Fruit fly (Drosophila melanogaster) whole organism, embryonic: ENCODE measurements around the gene CG14153.

Experiments used
- ATbp ChIP-seq: fragments of 200-800 bp; sonication (Bioruptor generic); optimal IDR thresholded peaks from 2 replicates; lab custom pipeline; 2017; ENCODE audit warnings: missing biosample characterization, mild to moderate bottlenecking, missing genetic modification characterization, missing genetic modification reagents
- Asciz ChIP-seq: fragments of 200-800 bp; sonication (Bioruptor generic); optimal IDR thresholded peaks from 2 replicates; lab custom pipeline; 2017; ENCODE audit warnings: missing biosample characterization, mild to moderate bottlenecking, missing genetic modification characterization, missing genetic modification reagents
- Atf3 ChIP-seq: fragments of 200-800 bp; sonication (Bioruptor generic); optimal IDR thresholded peaks from 3 replicates; lab custom pipeline; 2016; ENCODE audit warnings: missing biosample characterization, missing genetic modification characterization
- CG10462 ChIP-seq: fragments of 200-800 bp; sonication (Bioruptor generic); optimal IDR thresholded peaks from 2 replicates; lab custom pipeline; 2016; ENCODE audit warnings: missing biosample characterization, missing genetic modification characterization
- CG11398 ChIP-seq: fragments of 200-800 bp; sonication (Bioruptor generic); optimal IDR thresholded peaks from 2 replicates; lab custom pipeline; 2016; ENCODE audit warnings: missing biosample characterization, missing genetic modification characterization
- CG11723 ChIP-seq: fragments of 200-800 bp; sonication (Bioruptor generic); optimal IDR thresholded peaks from 2 replicates; lab custom pipeline; 2017; ENCODE audit warnings: missing biosample characterization, mild to moderate bottlenecking, missing genetic modification characterization
- CG12071 ChIP-seq: fragments of 200-800 bp; sonication (Bioruptor generic); optimal IDR thresholded peaks from 3 replicates; lab custom pipeline; 2018; ENCODE audit warnings: missing biosample characterization, mild to moderate bottlenecking, missing genetic modification characterization
- CG13287 ChIP-seq: fragments of 200-800 bp; sonication (Bioruptor generic); IDR thresholded peaks from 2 replicates; pipeline ENCODE4 v1.3.6; 2022; ENCODE audit warnings: missing biosample characterization, missing genetic modification characterization; ENCODE audit not compliant: partially characterized antibody
- CG14441 ChIP-seq: fragments of 200-800 bp; sonication (Bioruptor generic); IDR thresholded peaks from 2 replicates; pipeline ENCODE4 v1.3.6; 2022; ENCODE audit warnings: missing biosample characterization, missing genetic modification characterization
- CG1529 ChIP-seq: fragments of 200-800 bp; sonication (Bioruptor generic); optimal IDR thresholded peaks from 3 replicates; lab custom pipeline; 2018; ENCODE audit warnings: missing biosample characterization, missing genetic modification characterization
- CG16779 ChIP-seq: fragments of 200-800 bp; sonication (Bioruptor generic); IDR thresholded peaks from 2 replicates; pipeline ENCODE4 v1.3.6; 2022; ENCODE audit warnings: missing biosample characterization, missing genetic modification characterization
- CG16863 ChIP-seq: fragments of 200-800 bp; sonication (Bioruptor generic); optimal IDR thresholded peaks from 3 replicates; lab custom pipeline; 2016; ENCODE audit warnings: missing biosample characterization, missing genetic modification characterization
- CG2202 ChIP-seq: fragments of 200-800 bp; sonication (Bioruptor generic); optimal IDR thresholded peaks from 2 replicates; lab custom pipeline; 2018; ENCODE audit warnings: missing biosample characterization, mild to moderate bottlenecking, missing genetic modification characterization
- CG4282 ChIP-seq: fragments of 200-800 bp; sonication (Bioruptor generic); optimal IDR thresholded peaks from 2 replicates; lab custom pipeline; 2016; ENCODE audit warnings: missing biosample characterization, missing genetic modification characterization
- CG4328 ChIP-seq: fragments of 200-800 bp; sonication (Bioruptor generic); optimal IDR thresholded peaks from 3 replicates; lab custom pipeline; 2017; ENCODE audit warnings: missing biosample characterization, missing genetic modification reagents, missing genetic modification characterization
- CG4730 ChIP-seq: fragments of 200-800 bp; sonication (Bioruptor generic); IDR thresholded peaks from 2 replicates; pipeline ENCODE4 v1.3.6; 2022; ENCODE audit warnings: missing biosample characterization, missing genetic modification characterization
- CG7372 ChIP-seq: fragments of 200-800 bp; sonication (Bioruptor generic); IDR thresholded peaks from 2 replicates; pipeline ENCODE4 v1.3.6; 2022; ENCODE audit warnings: missing biosample characterization, missing genetic modification characterization
- Dbx ChIP-seq: fragments of 200-800 bp; sonication (Bioruptor generic); IDR thresholded peaks from 3 replicates; pipeline ENCODE4 v1.3.6; 2022; ENCODE audit warnings: missing biosample characterization, missing genetic modification characterization
- Dip2 ChIP-seq: fragments of 200-800 bp; sonication (Bioruptor generic); IDR thresholded peaks from 2 replicates; pipeline ENCODE4 v1.3.6; 2022; ENCODE audit warnings: missing biosample characterization, missing genetic modification characterization
- Dip3 ChIP-seq: fragments of 200-800 bp; sonication (Bioruptor generic); optimal IDR thresholded peaks from 3 replicates; lab custom pipeline; 2016; ENCODE audit warnings: missing biosample characterization, missing genetic modification characterization
- E2f2 ChIP-seq: fragments of 200-800 bp; sonication (Bioruptor generic); IDR thresholded peaks from 2 replicates; pipeline ENCODE4 v1.3.6; 2022; ENCODE audit warnings: missing biosample characterization, missing genetic modification characterization
- Gsc ChIP-seq: fragments of 200-800 bp; sonication (Bioruptor generic); IDR thresholded peaks from 2 replicates; pipeline ENCODE4 v1.3.6; 2022; ENCODE audit warnings: missing biosample characterization, missing genetic modification characterization
- HmgZ ChIP-seq: fragments of 200-800 bp; sonication (Bioruptor generic); optimal IDR thresholded peaks from 2 replicates; lab custom pipeline; 2018; ENCODE audit warnings: missing biosample characterization, mild to moderate bottlenecking, missing genetic modification characterization
- MBD-R2 ChIP-seq: fragments of 200-800 bp; sonication (Bioruptor generic); IDR thresholded peaks from 2 replicates; pipeline ENCODE4 v1.3.6; 2022; ENCODE audit warnings: missing biosample characterization, missing genetic modification characterization
- Mad ChIP-seq: fragments of 200-800 bp; sonication (Bioruptor generic); optimal IDR thresholded peaks from 2 replicates; lab custom pipeline; 2016; ENCODE audit warnings: missing biosample characterization, missing genetic modification characterization
- Mes4 ChIP-seq: fragments of 200-800 bp; sonication (Bioruptor generic); optimal IDR thresholded peaks from 2 replicates; lab custom pipeline; 2016; ENCODE audit warnings: missing biosample characterization, missing genetic modification characterization
- Neu2 ChIP-seq: fragments of 200-800 bp; sonication (Bioruptor generic); optimal IDR thresholded peaks from 3 replicates; lab custom pipeline; 2016; ENCODE audit warnings: missing biosample characterization, missing genetic modification characterization, borderline replicate concordance
- Nf-YC ChIP-seq: fragments of 200-800 bp; optimal IDR thresholded peaks from 3 replicates; lab custom pipeline; 2019; ENCODE audit warnings: missing biosample characterization, mild to moderate bottlenecking, missing genetic modification characterization, moderate library complexity
- Side ChIP-seq: fragments of 200-800 bp; sonication (Bioruptor generic); optimal IDR thresholded peaks from 2 replicates; lab custom pipeline; 2016; ENCODE audit warnings: missing biosample characterization, missing genetic modification characterization
- Sox100B ChIP-seq: fragments of 200-800 bp; sonication (Bioruptor generic); optimal IDR thresholded peaks from 3 replicates; lab custom pipeline; 2018; ENCODE audit warnings: missing biosample characterization, mild to moderate bottlenecking, missing genetic modification characterization
- Usf ChIP-seq: fragments of 200-800 bp; sonication (Bioruptor generic); optimal IDR thresholded peaks from 2 replicates; lab custom pipeline; 2017; ENCODE audit warnings: missing genotype, missing biosample characterization, missing genetic modification characterization
- YL-1 ChIP-seq: fragments of 200-800 bp; sonication (Bioruptor generic); optimal IDR thresholded peaks from 3 replicates; lab custom pipeline; 2017; ENCODE audit warnings: missing biosample characterization, mild to moderate bottlenecking, missing genetic modification characterization
- ac ChIP-seq: fragments of 200-800 bp; sonication (Bioruptor generic); optimal IDR thresholded peaks from 3 replicates; lab custom pipeline; 2017; ENCODE audit warnings: missing biosample characterization, mild to moderate bottlenecking, missing genetic modification characterization
- ara ChIP-seq: fragments of 200-800 bp; sonication (Bioruptor generic); IDR thresholded peaks from 2 replicates; pipeline ENCODE4 v1.3.6; 2022; ENCODE audit warnings: missing biosample characterization, missing genetic modification characterization
- crol ChIP-seq: fragments of 200-800 bp; sonication (Bioruptor generic); IDR thresholded peaks from 2 replicates; pipeline ENCODE4 v1.3.6; 2022; ENCODE audit warnings: missing biosample characterization, missing genetic modification characterization
- dan ChIP-seq: fragments of 200-800 bp; sonication (Bioruptor generic); IDR thresholded peaks from 2 replicates; pipeline ENCODE4 v1.3.6; 2022; ENCODE audit warnings: missing biosample characterization, missing genetic modification characterization
- dimm ChIP-seq: fragments of 200-800 bp; sonication (Bioruptor generic); IDR thresholded peaks from 2 replicates; pipeline ENCODE4 v1.3.6; 2022; ENCODE audit warnings: missing biosample characterization, missing genetic modification characterization
- disco-r ChIP-seq: fragments of 200-800 bp; sonication (Bioruptor generic); optimal IDR thresholded peaks from 2 replicates; lab custom pipeline; 2016; ENCODE audit warnings: missing biosample characterization, missing genetic modification characterization
- ewg ChIP-seq: fragments of 200-800 bp; sonication (Bioruptor generic); optimal IDR thresholded peaks from 3 replicates; lab custom pipeline; 2017; ENCODE audit warnings: mild to moderate bottlenecking, missing biosample characterization, missing genetic modification reagents, missing genetic modification characterization
- fd102C ChIP-seq: fragments of 200-800 bp; sonication (Bioruptor generic); optimal IDR thresholded peaks from 2 replicates; lab custom pipeline; 2018; ENCODE audit warnings: missing biosample characterization, mild to moderate bottlenecking, missing genetic modification characterization, moderate library complexity
- gcm2 ChIP-seq: fragments of 200-800 bp; sonication (Bioruptor generic); optimal IDR thresholded peaks from 2 replicates; lab custom pipeline; 2016; ENCODE audit warnings: missing biosample characterization, missing genetic modification characterization
- gro ChIP-seq: fragments of 200-800 bp; sonication (Bioruptor generic); optimal IDR thresholded peaks from 2 replicates; lab custom pipeline; 2016; ENCODE audit warnings: missing biosample characterization, missing genetic modification characterization
- hbn ChIP-seq: fragments of 200-800 bp; sonication (Bioruptor generic); IDR thresholded peaks from 2 replicates; pipeline ENCODE4 v1.3.6; 2022; ENCODE audit warnings: missing biosample characterization, missing genetic modification characterization; ENCODE audit not compliant: partially characterized antibody
- hkb ChIP-seq, 2 experiments: fragments of 200-800 bp in 1 of 2; fragments of >200 bp in 1 of 2; sonication (Bioruptor generic) in 1 of 2; IDR thresholded peaks in 1 of 2; optimal IDR thresholded peaks in 1 of 2; 2 replicates each; pipeline versions ENCODE4 v1.3.6 to Lab custom; 2017 to 2022; ENCODE audit warnings: missing biosample characterization in 1 of 2, missing genetic modification characterization in 1 of 2
- klu ChIP-seq: fragments of 200-800 bp; sonication (Bioruptor generic); IDR thresholded peaks from 2 replicates; pipeline ENCODE4 v1.3.6; 2022; ENCODE audit warnings: missing biosample characterization, missing genetic modification characterization
- mam ChIP-seq: fragments of 200-800 bp; sonication (Bioruptor generic); optimal IDR thresholded peaks from 3 replicates; lab custom pipeline; 2016; ENCODE audit warnings: missing biosample characterization, missing genetic modification characterization
- nerfin-1 ChIP-seq: fragments of 200-800 bp; sonication (Bioruptor generic); optimal IDR thresholded peaks from 3 replicates; lab custom pipeline; 2019; ENCODE audit warnings: missing biosample characterization, mild to moderate bottlenecking, missing genetic modification characterization, moderate library complexity
- row ChIP-seq: fragments of 200-800 bp; sonication (Bioruptor generic); IDR thresholded peaks from 3 replicates; pipeline ENCODE4 v1.3.6; 2022; ENCODE audit warnings: missing biosample characterization, missing genetic modification characterization
- ssp ChIP-seq: fragments of 200-800 bp; sonication (Bioruptor generic); IDR thresholded peaks from 2 replicates; pipeline ENCODE4 v1.3.6; 2022; ENCODE audit warnings: missing biosample characterization, missing genetic modification characterization
- usp ChIP-seq: fragments of >200 bp; optimal IDR thresholded peaks from 2 replicates; lab custom pipeline; 2017; ENCODE audit warnings: missing biosample characterization, missing genetic modification characterization
- zen2 ChIP-seq: fragments of 200-800 bp; sonication (Bioruptor generic); IDR thresholded peaks from 3 replicates; pipeline ENCODE4 v1.3.6; 2022; ENCODE audit warnings: missing biosample characterization, missing genetic modification characterization; ENCODE audit not compliant: partially characterized antibody

The CG14153 gene

DNA sequence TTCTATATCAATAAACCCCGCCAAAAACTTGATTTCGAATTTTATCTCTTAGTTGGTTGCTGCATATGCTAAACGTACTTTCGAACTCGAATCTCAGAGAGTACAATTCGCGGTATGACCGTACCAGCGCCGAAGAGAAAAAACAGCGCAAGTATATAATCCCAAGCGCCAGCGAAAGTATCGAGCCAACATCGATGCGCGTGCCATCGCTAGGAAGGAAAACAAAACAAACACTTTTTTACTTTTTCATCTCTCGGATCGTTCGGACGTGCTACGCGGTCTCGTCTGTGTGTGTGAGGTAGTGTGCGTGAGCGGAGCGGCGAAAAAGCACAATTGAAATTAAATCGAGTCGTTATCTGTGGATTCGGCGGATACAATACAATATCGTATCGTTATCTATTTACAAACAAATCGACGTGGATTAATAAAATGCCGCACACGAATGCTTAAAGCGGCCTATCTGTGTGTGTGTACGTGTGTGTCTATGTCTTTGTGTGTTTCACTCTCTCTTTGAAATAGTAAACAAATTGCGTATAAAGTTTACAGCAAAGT lies 21.3 kb downstream of the CG14153 start, which contains the start of gene simj (continued):
- TF ChIP-seq zen2 (GFP tag; lab: Robert Waterston, UW) (peak; percentile 80; the same call in 1 of the 3 replicates), CG16863 (GFP tag; lab: Kevin White, UChicago) (peak; percentile 73), CG13287 (GFP tag; lab: Robert Waterston, UW) (peak; percentile 88), ewg (GFP tag; lab: Kevin White, UChicago) (peak; percentile 67), CG4730 (GFP tag; lab: Robert Waterston, UW) (no peak), hbn (peak; percentile 88), CG11723 (GFP tag; lab: Kevin White, UChicago) (peak; percentile 12), Mad (GFP tag; lab: Kevin White, UChicago) (peak; percentile 20), gcm2 (peak; percentile 61), HmgZ (tag; lab: Kevin White, UChicago) (peak; percentile 89), MBD-R2 (peak; percentile 55; the same call in 1 of the 2 replicates), Dbx (GFP tag; lab: Robert Waterston, UW) (peak; percentile 80; the same call in 1 of the 3 replicates), CG2202 (peak; percentile 35), Gsc (GFP tag; lab: Robert Waterston, UW) (no peak), ssp (GFP tag; lab: Robert Waterston, UW) (no peak), CG11398 (GFP tag; lab: Kevin White, UChicago) (peak; percentile 52), CG14441 (GFP tag; lab: Robert Waterston, UW) (peak; percentile 17; the same call in 1 of the 2 replicates), usp (GFP tag; lab: Kevin White, UChicago) (no peak), fd102C (no peak), CG16779 (GFP tag; lab: Robert Waterston, UW) (0 out of 2 replicates have a peak, but pooled peaks have one; percentile 27), ara (no peak), CG12071 (peak; percentile 31), Dip2 (GFP tag; lab: Robert Waterston, UW) (no peak), CG1529 (GFP tag; lab: Kevin White, UChicago) (no peak), klu (GFP tag; lab: Robert Waterston, UW) (no peak), CG10462 (no peak), crol (GFP tag; lab: Robert Waterston, UW) (peak; percentile 7; the same call in 1 of the 2 replicates), Mes4 (GFP tag; lab: Kevin White, UChicago) (peak; percentile 1), CG4328 (GFP tag; lab: Kevin White, UChicago) (peak; percentile 28), Neu2 (GFP tag; lab: Kevin White, UChicago) (no peak), Dip3 (GFP tag; lab: Kevin White, UChicago) (no peak), nerfin-1 (tag; lab: Kevin White, UChicago) (peak; percentile 64), ac (GFP tag; lab: Kevin White, UChicago) (no peak), mam (GFP tag; lab: Kevin White, UChicago) (peak; percentile 40), ATbp (peak; percentile 63), disco-r (no peak), gro (peak; percentile 55), Asciz (GFP tag; lab: Kevin White, UChicago) (no peak), Usf (GFP tag; lab: Kevin White, UChicago) (no peak), row (peak; percentile 68), Sox100B (no peak), E2f2 (GFP tag; lab: Robert Waterston, UW) (peak; percentile 87), dan (GFP tag; lab: Robert Waterston, UW) (no peak), hkb (optimal IDR thresholded peaks at IDR 0.05; lab: Kevin White, UChicago) (no peak), hkb (GFP tag; IDR thresholded peaks at IDR 0.05; lab: Robert Waterston, UW) (peak; percentile 60), dimm (GFP tag; lab: Robert Waterston, UW) (no peak), YL-1 (GFP tag; lab: Kevin White, UChicago) (no peak), Atf3 (GFP tag; lab: Kevin White, UChicago) (no peak), CG7372 (GFP tag; lab: Robert Waterston, UW) (no peak), Nf-YC (tag; lab: Kevin White, UChicago) (peak; percentile 61), CG4282 (GFP tag; lab: Kevin White, UChicago) (peak; percentile 55), Side (GFP tag; lab: Kevin White, UChicago) (peak; percentile 36)
